Fruit fly (Drosophila melanogaster): ENCODE results near the gene His2Av.

His2Av gene

DNA sequence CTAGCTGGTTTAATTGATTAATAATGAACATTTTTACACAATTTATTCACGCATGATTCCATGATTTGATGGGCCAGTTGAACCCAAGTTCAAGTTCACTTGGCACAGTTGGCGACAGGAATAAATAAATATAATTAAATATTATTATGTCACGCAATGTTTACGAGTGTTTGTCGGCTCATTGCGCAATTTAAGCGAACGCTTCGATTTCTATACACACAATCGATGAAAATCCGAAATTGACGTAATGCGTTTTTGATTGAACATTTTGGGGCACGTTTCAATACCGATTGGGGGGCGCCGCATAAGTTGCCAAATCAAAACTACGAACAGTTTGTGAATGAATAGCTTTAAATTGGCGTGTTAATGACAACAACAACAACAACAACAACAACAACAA, 30.6 kb downstream of the His2Av start:
- TF ChIP-seq CG6813 (GFP tag; optimal IDR thresholded peaks at IDR 0.05): no peak
- TF ChIP-seq sug (tag; optimal IDR thresholded peaks at IDR 0.05): peak; percentile 41
- peak; percentile 9 for TF ChIP-seq CG34376 (GFP tag; optimal IDR thresholded peaks at IDR 0.05)
- peak; percentile 16 for TF ChIP-seq abd-A (tag; optimal IDR thresholded peaks at IDR 0.05)
- peak in 1 of 2 experiments; percentile 93 for TF ChIP-seq Pdp1 (GFP tag; optimal IDR thresholded peaks at IDR 0.05)
- no peak for TF ChIP-seq Aef1 (GFP tag; IDR thresholded peaks at IDR 0.05)
- TF ChIP-seq CG4730 (GFP tag; IDR thresholded peaks at IDR 0.05): no peak
- TF ChIP-seq CG18619 (GFP tag; optimal IDR thresholded peaks at IDR 0.05): no peak
- TF ChIP-seq CG6689 (GFP tag; IDR thresholded peaks at IDR 0.05): no peak
- TF ChIP-seq CrebB (tag; optimal IDR thresholded peaks at IDR 0.05): no peak
- TF ChIP-seq Camta (GFP tag; optimal IDR thresholded peaks at IDR 0.05): no peak
- no peak for TF ChIP-seq crp (GFP tag; optimal IDR thresholded peaks at IDR 0.05)
- no peak for TF ChIP-seq zf30C (GFP tag; optimal IDR thresholded peaks at IDR 0.05)
- no peak for TF ChIP-seq fd64A (GFP tag; optimal IDR thresholded peaks at IDR 0.05)
- no peak for TF ChIP-seq Gug (GFP tag; IDR thresholded peaks at IDR 0.05)
- TF ChIP-seq chinmo (GFP tag; IDR thresholded peaks at IDR 0.05; ENCODE audit: partially characterized antibody): 0 out of 4 replicates have a peak, but pooled peaks have one; percentile 15
- TF ChIP-seq jing (GFP tag; optimal IDR thresholded peaks at IDR 0.05): no peak
- TF ChIP-seq CG17186 (GFP tag; optimal IDR thresholded peaks at IDR 0.05): no peak
- TF ChIP-seq Awh (GFP tag; IDR thresholded peaks at IDR 0.05): 0 out of 2 replicates have a peak, but pooled peaks have one; percentile 11

DNA sequence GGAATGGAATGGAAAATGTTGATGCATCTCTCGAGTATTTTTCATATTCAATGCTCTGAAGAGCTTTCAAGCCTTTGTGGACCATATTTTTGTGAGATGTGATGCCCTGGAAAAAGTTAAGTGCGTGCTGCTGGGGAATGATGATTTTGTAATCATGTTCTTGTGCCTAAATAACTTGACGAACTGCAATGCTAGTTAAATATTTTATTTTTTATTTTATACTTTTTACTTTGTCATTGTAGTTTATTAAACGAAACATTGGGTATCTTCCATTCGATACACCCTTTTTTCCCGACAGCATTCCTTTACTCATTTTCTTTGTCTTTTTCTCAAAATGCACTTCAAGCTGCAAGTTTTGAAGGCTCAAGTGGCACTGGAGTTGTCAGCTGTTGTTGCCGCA, 33.3 kb downstream of the His2Av start:
- no peak for TF ChIP-seq CG31224 (GFP tag; IDR thresholded peaks at IDR 0.05)
- TF ChIP-seq CG12104 (GFP tag; optimal IDR thresholded peaks at IDR 0.05): no peak
- no peak for TF ChIP-seq dati (GFP tag; IDR thresholded peaks at IDR 0.05)
- peak; percentile 79 for TF ChIP-seq sens (GFP tag)
- TF ChIP-seq CG9215 (GFP tag; IDR thresholded peaks at IDR 0.05): no peak
- TF ChIP-seq CG4707 (GFP tag; optimal IDR thresholded peaks at IDR 0.05): no peak
- no peak for TF ChIP-seq Bdp1 (GFP tag; optimal IDR thresholded peaks at IDR 0.05)
- TF ChIP-seq CG3163 (GFP tag; optimal IDR thresholded peaks at IDR 0.05): no peak
- no peak for TF ChIP-seq HLH4C (GFP tag; IDR thresholded peaks at IDR 0.05; ENCODE audit: partially characterized antibody)
- TF ChIP-seq CG7987 (GFP tag; optimal IDR thresholded peaks at IDR 0.05): no peak
- no peak for TF ChIP-seq CG11696 (GFP tag; IDR thresholded peaks at IDR 0.05)
- TF ChIP-seq Dip3 (GFP tag; optimal IDR thresholded peaks at IDR 0.05): no peak
- no peak for TF ChIP-seq Dip2 (GFP tag; IDR thresholded peaks at IDR 0.05)
- no peak for TF ChIP-seq da (GFP tag; optimal IDR thresholded peaks at IDR 0.05)
- peak; percentile 57 for TF ChIP-seq CG2875 (GFP tag; optimal IDR thresholded peaks at IDR 0.05)
- TF ChIP-seq ap (GFP tag; IDR thresholded peaks at IDR 0.05): peak; percentile 33; the same call in 1 of the 2 replicates
- TF ChIP-seq MTF-1 (GFP tag; optimal IDR thresholded peaks at IDR 0.05; ENCODE audit: borderline replicate concordance): no peak
- TF ChIP-seq nerfin-1 (tag; optimal IDR thresholded peaks at IDR 0.05): no peak
- TF ChIP-seq ci (GFP tag; IDR thresholded peaks at IDR 0.05): peak; percentile 86
- peak; percentile 65 for TF ChIP-seq oc (tag; optimal IDR thresholded peaks at IDR 0.05)
- TF ChIP-seq abd-A (tag; optimal IDR thresholded peaks at IDR 0.05): no peak
- peak; percentile 43; the same call in 1 of the 2 replicates for TF ChIP-seq Nf-YA (GFP tag; IDR thresholded peaks at IDR 0.05)
- TF ChIP-seq CG1602 (GFP tag; optimal IDR thresholded peaks at IDR 0.05): no peak
- no peak for TF ChIP-seq Optix (GFP tag; IDR thresholded peaks at IDR 0.05)
- no peak for TF ChIP-seq CG6175 (GFP tag; IDR thresholded peaks at IDR 0.05)
- TF ChIP-seq CG17186 (GFP tag; optimal IDR thresholded peaks at IDR 0.05): no peak
- TF ChIP-seq dimm (GFP tag; IDR thresholded peaks at IDR 0.05): no peak
- TF ChIP-seq knrl (GFP tag; IDR thresholded peaks at IDR 0.05; ENCODE audit: partially characterized antibody): no peak
- TF ChIP-seq Pdp1 (GFP tag; optimal IDR thresholded peaks at IDR 0.05): no peak
- TF ChIP-seq Bteb2 (GFP tag; optimal IDR thresholded peaks at IDR 0.05): no peak
- TF ChIP-seq stwl (tag; optimal IDR thresholded peaks at IDR 0.05): no peak
- no peak for TF ChIP-seq CG8281 (tag; optimal IDR thresholded peaks at IDR 0.05)
- no peak for TF ChIP-seq NFAT (GFP tag; IDR thresholded peaks at IDR 0.05)
- peak; percentile 53 for TF ChIP-seq Oli (tag; optimal IDR thresholded peaks at IDR 0.05)
- TF ChIP-seq CG10979 (tag; optimal IDR thresholded peaks at IDR 0.05): peak; percentile 59
